Worm (Caenorhabditis elegans) whole organism, mixed stage, embryonic: Measurements from ENCODE around the gene ZK622.4.

Experiments used
- blmp-1 ChIP-seq: fragments of 150-350 bp; optimal IDR thresholded peaks from 2 replicates; lab custom pipeline; 2014; ENCODE audit warnings: missing biosample characterization, missing genetic modification characterization
- drap-1 ChIP-seq: fragments of 200-800 bp; sonication (Bioruptor generic); optimal IDR thresholded peaks from 3 replicates; lab custom pipeline; 2018; ENCODE audit warnings: mild to moderate bottlenecking, missing genetic modification characterization, missing compliant biosample characterization
- elt-1 ChIP-seq: sonication (generic microtip); optimal IDR thresholded peaks from 2 replicates; lab custom pipeline; 2017; ENCODE audit warnings: missing genetic modification characterization, mild to moderate bottlenecking, missing compliant biosample characterization, antibody characterized with exemption, moderate library complexity, borderline replicate concordance; ENCODE audit not compliant: insufficient read depth
- elt-3 ChIP-seq: fragments of 150-350 bp; optimal IDR thresholded peaks from 2 replicates; lab custom pipeline; 2014; ENCODE audit warnings: missing biosample characterization, missing genetic modification characterization
- lin-13 ChIP-seq: fragments of 150-350 bp; optimal IDR thresholded peaks from 2 replicates; lab custom pipeline; 2014; ENCODE audit warnings: missing biosample characterization, missing genetic modification characterization
- mab-5 ChIP-seq: fragments of 150-350 bp; optimal IDR thresholded peaks from 2 replicates; lab custom pipeline; 2014; ENCODE audit warnings: missing biosample characterization, missing genetic modification characterization
- mep-1 ChIP-seq: fragments of 150-350 bp; optimal IDR thresholded peaks from 2 replicates; lab custom pipeline; 2017; ENCODE audit warnings: missing biosample characterization, missing genetic modification reagents, missing genetic modification characterization, inconsistent platforms
- nhr-12 ChIP-seq: fragments of 150-350 bp; optimal IDR thresholded peaks from 2 replicates; lab custom pipeline; 2014; ENCODE audit warnings: missing biosample characterization, missing genetic modification characterization
- nhr-237 ChIP-seq: fragments of 150-350 bp; optimal IDR thresholded peaks from 2 replicates; lab custom pipeline; 2014; ENCODE audit warnings: missing biosample characterization, missing genetic modification characterization
- nhr-28 ChIP-seq: fragments of 150-350 bp; optimal IDR thresholded peaks from 2 replicates; lab custom pipeline; 2014; ENCODE audit warnings: missing biosample characterization, missing genetic modification characterization
- snpc-4 ChIP-seq: fragments of 150-350 bp; optimal IDR thresholded peaks from 2 replicates; lab custom pipeline; 2014; ENCODE audit warnings: missing biosample characterization, missing genetic modification characterization
- unc-62 ChIP-seq: fragments of 150-350 bp; optimal IDR thresholded peaks from 2 replicates; lab custom pipeline; 2014; ENCODE audit warnings: missing biosample characterization, missing genetic modification reagents, missing genetic modification characterization
- ztf-11 ChIP-seq: fragments of 150-350 bp; optimal IDR thresholded peaks from 2 replicates; lab custom pipeline; 2014; ENCODE audit warnings: missing biosample characterization, missing genetic modification characterization

ce11 chrII:5285029-5285428 lies 7.5 kb upstream of the ZK622.4 start, which contains the start of gene gur-5:
- no peak for TF ChIP-seq blmp-1
- TF ChIP-seq unc-62, result no peak
- TF ChIP-seq nhr-28 (tag; lab: Kevin White, UChicago), result no peak
- no peak for TF ChIP-seq ztf-11
- TF ChIP-seq nhr-237, result no peak
- no peak for TF ChIP-seq snpc-4
- TF ChIP-seq drap-1 (GFP tag; lab: Kevin White, UChicago), result no peak
- no peak for TF ChIP-seq elt-3 (tag; lab: Kevin White, UChicago)
- TF ChIP-seq elt-1 (tag; lab: Kevin White, UChicago), result no peak
- TF ChIP-seq nhr-12 (tag; lab: Kevin White, UChicago), result no peak
- TF ChIP-seq lin-13 (tag; lab: Kevin White, UChicago), result no peak
- no peak for TF ChIP-seq mep-1
- no peak for TF ChIP-seq mab-5 (tag; lab: Kevin White, UChicago)
